Worm (Caenorhabditis elegans) whole organism, mixed stage, embryonic: Measurements from ENCODE around the gene ggtb-1.

Source experiments
- M03D4.4 ChIP-seq: sonication (generic microtip); optimal IDR thresholded peaks from 2 replicates; lab custom pipeline; 2017; ENCODE audit warnings: mild to moderate bottlenecking, missing genetic modification characterization, missing compliant biosample characterization
- ceh-39 ChIP-seq: fragments of 150-350 bp; optimal IDR thresholded peaks from 2 replicates; lab custom pipeline; 2014; ENCODE audit warnings: missing biosample characterization, missing genetic modification characterization
- ces-1 ChIP-seq: fragments of 150-350 bp; optimal IDR thresholded peaks from 2 replicates; lab custom pipeline; 2014; ENCODE audit warnings: missing biosample characterization, missing genetic modification reagents, missing genetic modification characterization
- drap-1 ChIP-seq: fragments of 200-800 bp; sonication (Bioruptor generic); optimal IDR thresholded peaks from 3 replicates; lab custom pipeline; 2018; ENCODE audit warnings: mild to moderate bottlenecking, missing genetic modification characterization, missing compliant biosample characterization
- lsy-2 ChIP-seq: fragments of 150-350 bp; optimal IDR thresholded peaks from 2 replicates; lab custom pipeline; 2014; ENCODE audit warnings: missing biosample characterization, missing genetic modification characterization
- mep-1 ChIP-seq: fragments of 150-350 bp; optimal IDR thresholded peaks from 2 replicates; lab custom pipeline; 2017; ENCODE audit warnings: missing biosample characterization, missing genetic modification reagents, missing genetic modification characterization, inconsistent platforms
- nhr-28 ChIP-seq: fragments of 150-350 bp; optimal IDR thresholded peaks from 2 replicates; lab custom pipeline; 2014; ENCODE audit warnings: missing biosample characterization, missing genetic modification characterization
- pha-4 ChIP-seq: fragments of 150-350 bp; optimal IDR thresholded peaks from 2 replicates; lab custom pipeline; 2018; ENCODE audit warnings: missing biosample characterization, missing genetic modification reagents, missing genetic modification characterization
- sem-2 ChIP-seq: fragments of 200-800 bp; sonication (Bioruptor generic); optimal IDR thresholded peaks from 2 replicates; lab custom pipeline; 2018; ENCODE audit warnings: mild to moderate bottlenecking, missing genetic modification characterization, missing compliant biosample characterization
- snpc-4 ChIP-seq: fragments of 150-350 bp; optimal IDR thresholded peaks from 2 replicates; lab custom pipeline; 2014; ENCODE audit warnings: missing biosample characterization, missing genetic modification characterization
- sptf-1 ChIP-seq: sonication (generic microtip); optimal IDR thresholded peaks from 2 replicates; lab custom pipeline; 2017; ENCODE audit warnings: mild to moderate bottlenecking, missing genetic modification characterization, moderate library complexity, missing compliant biosample characterization
- tbx-8 ChIP-seq: fragments of 200-800 bp; sonication (Bioruptor generic); optimal IDR thresholded peaks from 2 replicates; lab custom pipeline; 2018; ENCODE audit warnings: mild to moderate bottlenecking, missing genetic modification characterization, moderate library complexity, missing compliant biosample characterization
- unc-39 ChIP-seq: fragments of 150-350 bp; optimal IDR thresholded peaks from 2 replicates; lab custom pipeline; 2014; ENCODE audit warnings: missing biosample characterization, missing genetic modification characterization
- ztf-11 ChIP-seq: fragments of 150-350 bp; optimal IDR thresholded peaks from 2 replicates; lab custom pipeline; 2014; ENCODE audit warnings: missing biosample characterization, missing genetic modification characterization

ce11 chrIII:7120477-7120876 lies 13.1 kb upstream of the ggtb-1 start:
- no peak for TF ChIP-seq unc-39 (tag; lab: Kevin White, UChicago)
- no peak for TF ChIP-seq ztf-11
- TF ChIP-seq tbx-8 (GFP tag; lab: Kevin White, UChicago): no peak
- TF ChIP-seq drap-1: no peak
- no peak for TF ChIP-seq pha-4 (tag; lab: Kevin White, UChicago)
- no peak for TF ChIP-seq mep-1 (tag; lab: Kevin White, UChicago)
- no peak for TF ChIP-seq ces-1 (GFP tag; lab: Kevin White, UChicago)
- no peak for TF ChIP-seq nhr-28 (tag; lab: Kevin White, UChicago)
- no peak for TF ChIP-seq sptf-1
- TF ChIP-seq sem-2 (GFP tag; lab: Kevin White, UChicago): no peak
- TF ChIP-seq M03D4.4: no peak
- TF ChIP-seq snpc-4 (tag; lab: Kevin White, UChicago): no peak
- no peak for TF ChIP-seq lsy-2 (tag; lab: Kevin White, UChicago)
- TF ChIP-seq ceh-39 (tag; lab: Kevin White, UChicago): no peak
